Fruit fly (Drosophila melanogaster): ENCODE measurements around the gene Cpr65Ay.
A peak's percentile ranks its signal among the peaks of the same experiment; 100 is the strongest.

Cpr65Ay gene

DNA sequence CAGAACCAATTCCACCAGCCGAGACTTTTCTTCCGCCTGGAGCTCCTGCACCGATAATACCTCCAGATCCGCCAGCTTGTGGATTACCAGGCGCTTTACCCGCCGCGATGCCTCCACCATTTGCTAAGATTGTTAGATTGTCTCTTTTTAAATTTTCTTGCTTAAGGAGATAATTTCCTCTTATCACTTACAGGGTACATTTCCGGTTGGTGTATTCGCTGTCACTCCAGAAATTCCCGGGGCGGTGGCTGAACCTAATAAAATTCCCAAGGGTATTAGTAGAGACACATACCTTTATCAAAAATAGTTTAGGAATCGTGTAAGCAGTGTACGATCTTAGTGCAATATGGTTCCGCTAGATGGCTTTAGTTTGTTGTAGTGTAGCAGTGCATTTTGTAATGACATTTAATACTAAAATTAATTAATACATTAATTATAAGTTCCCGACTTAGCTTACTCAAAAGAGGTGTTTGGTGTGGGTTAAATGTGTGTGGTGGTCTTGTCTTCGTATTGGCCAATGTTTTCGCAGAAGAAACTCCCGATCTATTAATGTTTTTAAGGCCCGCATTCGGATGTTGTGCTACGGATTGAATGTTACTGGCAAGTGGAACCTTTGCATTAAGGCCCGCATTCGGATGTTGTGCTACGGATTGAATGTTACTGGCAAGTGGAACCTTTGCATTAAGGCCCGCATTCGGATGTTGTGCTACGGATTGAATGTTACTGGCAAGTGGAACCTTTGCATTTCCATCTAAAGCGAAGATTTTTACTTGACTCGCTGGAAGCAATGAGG is 33.6 kb downstream of the Cpr65Ay start (continued):
- TF ChIP-seq CG17385 (GFP tag; optimal IDR thresholded peaks at IDR 0.05) (peak; percentile 72), twi (tag; optimal IDR thresholded peaks at IDR 0.05) (no peak), trem (tag; optimal IDR thresholded peaks at IDR 0.05) (peak; percentile 41), CG1603 (tag; optimal IDR thresholded peaks at IDR 0.05) (peak; percentile 79), D19A (tag; optimal IDR thresholded peaks at IDR 0.05) (peak; percentile 24), CG17359 (tag; optimal IDR thresholded peaks at IDR 0.05) (peak; percentile 77), CG3726 (GFP tag; IDR thresholded peaks at IDR 0.05) (0 out of 3 replicates have a peak, but pooled peaks have one; percentile 43), vfl (GFP tag; optimal IDR thresholded peaks at IDR 0.05) (no peak), CHES-1-like (GFP tag; optimal IDR thresholded peaks at IDR 0.05) (peak; percentile 33), CG2199 (GFP tag; IDR thresholded peaks at IDR 0.05) (peak; percentile 75; the same call in 2 of the 3 replicates), dati (GFP tag; IDR thresholded peaks at IDR 0.05) (peak; percentile 83), Usf (GFP tag; optimal IDR thresholded peaks at IDR 0.05) (peak; percentile 6), CG12104 (GFP tag; optimal IDR thresholded peaks at IDR 0.05) (peak; percentile 75), CG8281 (tag; optimal IDR thresholded peaks at IDR 0.05) (peak; percentile 40), Sin3A (optimal IDR thresholded peaks at IDR 0.05) (peak; percentile 43), CG1647 (GFP tag; optimal IDR thresholded peaks at IDR 0.05) (peak; percentile 45), z (GFP tag; IDR thresholded peaks at IDR 0.05) (no peak; the same call in 2 of the 3 replicates), tup (GFP tag; optimal IDR thresholded peaks at IDR 0.05) (no peak), CG8290 (GFP tag; optimal IDR thresholded peaks at IDR 0.05) (peak; percentile 66), CG8290 (tag; optimal IDR thresholded peaks at IDR 0.05) (peak; percentile 24 to 83), Doc3 (GFP tag; IDR thresholded peaks at IDR 0.05; ENCODE audit: partially characterized antibody) (no peak), CG11093 (GFP tag; IDR thresholded peaks at IDR 0.05) (no peak; the same call in 2 of the 3 replicates), caup (GFP tag; optimal IDR thresholded peaks at IDR 0.05; ENCODE audit: severe bottlenecking) (peak; percentile 94), gsb (GFP tag; IDR thresholded peaks at IDR 0.05) (peak; percentile 64), CG10274 (GFP tag; optimal IDR thresholded peaks at IDR 0.05) (peak; percentile 69), zen2 (GFP tag; IDR thresholded peaks at IDR 0.05; ENCODE audit: partially characterized antibody) (no peak), Side (GFP tag; optimal IDR thresholded peaks at IDR 0.05) (peak; percentile 92), slp2 (GFP tag; optimal IDR thresholded peaks at IDR 0.05) (peak; percentile 66), CG7372 (GFP tag; IDR thresholded peaks at IDR 0.05) (peak; percentile 83), CG4730 (GFP tag; IDR thresholded peaks at IDR 0.05) (peak; percentile 19; the same call in 1 of the 2 replicates), CG8944 (GFP tag; optimal IDR thresholded peaks at IDR 0.05) (no peak), CG10431 (GFP tag; optimal IDR thresholded peaks at IDR 0.05) (peak; percentile 54), psq (GFP tag; optimal IDR thresholded peaks at IDR 0.05) (no peak), ro (GFP tag; IDR thresholded peaks at IDR 0.05) (no peak), Hsf (GFP tag; optimal IDR thresholded peaks at IDR 0.05) (peak; percentile 53), emc (GFP tag; optimal IDR thresholded peaks at IDR 0.05) (peak; percentile 64), jumu (GFP tag; optimal IDR thresholded peaks at IDR 0.05) (no peak), Stat92E (GFP tag; optimal IDR thresholded peaks at IDR 0.05) (no peak), YL-1 (GFP tag; optimal IDR thresholded peaks at IDR 0.05) (peak; percentile 25), Lhr (GFP tag; optimal IDR thresholded peaks at IDR 0.05) (peak; percentile 68), CG2889 (GFP tag; IDR thresholded peaks at IDR 0.05) (no peak), Ets97D (GFP tag; optimal IDR thresholded peaks at IDR 0.05) (peak; percentile 99), vnd (GFP tag; IDR thresholded peaks at IDR 0.05; ENCODE audit: partially characterized antibody) (no peak), tio (GFP tag; optimal IDR thresholded peaks at IDR 0.05) (peak; percentile 50), CG17568 (GFP tag; optimal IDR thresholded peaks at IDR 0.05) (peak; percentile 79), CG34422 (GFP tag; IDR thresholded peaks at IDR 0.05) (peak; percentile 78), CG4360 (GFP tag; IDR thresholded peaks at IDR 0.05) (peak; percentile 53), Lim3 (GFP tag; IDR thresholded peaks at IDR 0.05) (no peak), CG13296 (GFP tag; optimal IDR thresholded peaks at IDR 0.05) (peak; percentile 85), ken (GFP tag; IDR thresholded peaks at IDR 0.05) (peak; percentile 82)
